Fruit fly (Drosophila melanogaster): ENCODE data around the gene CG18476.

Gene CG18476

dm6 chr3R:11648356-11649355, 29.3 kb downstream of the CG18476 start (continued):
- TF ChIP-seq crc (GFP tag; optimal IDR thresholded peaks at IDR 0.05) = no peak
- TF ChIP-seq kni (GFP tag; optimal IDR thresholded peaks at IDR 0.05) = no peak
- no peak; the same call in 1 of the 2 replicates for TF ChIP-seq Bgb (GFP tag; IDR thresholded peaks at IDR 0.05; ENCODE audit: partially characterized antibody)
- TF ChIP-seq CG11456 (GFP tag; IDR thresholded peaks at IDR 0.05) = no peak
- TF ChIP-seq Chrac-16 (GFP tag; optimal IDR thresholded peaks at IDR 0.05) = no peak
- TF ChIP-seq CG17802 (tag; optimal IDR thresholded peaks at IDR 0.05) = no peak
- TF ChIP-seq abd-A (tag; optimal IDR thresholded peaks at IDR 0.05) = peak; percentile 67
- TF ChIP-seq scrt (GFP tag; optimal IDR thresholded peaks at IDR 0.05) = no peak
- peak; percentile 67 for TF ChIP-seq BtbVII (GFP tag; optimal IDR thresholded peaks at IDR 0.05)
- peak; percentile 21 for TF ChIP-seq Hmr (GFP tag; optimal IDR thresholded peaks at IDR 0.05)
- peak; percentile 81 for TF ChIP-seq cg (GFP tag; optimal IDR thresholded peaks at IDR 0.05)
- no peak for TF ChIP-seq shn (GFP tag; optimal IDR thresholded peaks at IDR 0.05)
- TF ChIP-seq chinmo (GFP tag; IDR thresholded peaks at IDR 0.05; ENCODE audit: partially characterized antibody) = peak; percentile 87; the same call in 3 of the 4 replicates
- peak; percentile 61 for TF ChIP-seq Deaf1 (tag; optimal IDR thresholded peaks at IDR 0.05)
- TF ChIP-seq Taf1 (GFP tag; IDR thresholded peaks at IDR 0.05) = no peak
- no peak for TF ChIP-seq CG2202 (tag; optimal IDR thresholded peaks at IDR 0.05)
- TF ChIP-seq trem (tag; optimal IDR thresholded peaks at IDR 0.05) = no peak
- TF ChIP-seq Mes4 (GFP tag; optimal IDR thresholded peaks at IDR 0.05) = no peak
- peak; percentile 13 for TF ChIP-seq sens (GFP tag)
- TF ChIP-seq CkIIα-i1 (GFP tag; IDR thresholded peaks at IDR 0.05) = no peak
- TF ChIP-seq dmrt99B (tag; optimal IDR thresholded peaks at IDR 0.05) = no peak
- TF ChIP-seq CG5180 (GFP tag; optimal IDR thresholded peaks at IDR 0.05) = peak; percentile 35
- no peak for TF ChIP-seq dmrt11E (tag; optimal IDR thresholded peaks at IDR 0.05)
- TF ChIP-seq CG14441 (GFP tag; IDR thresholded peaks at IDR 0.05) = no peak
- no peak for TF ChIP-seq fu2 (GFP tag; optimal IDR thresholded peaks at IDR 0.05)
- no peak for TF ChIP-seq CG8765 (GFP tag; IDR thresholded peaks at IDR 0.05)
- no peak for TF ChIP-seq E2f1 (GFP tag; IDR thresholded peaks at IDR 0.05)
- TF ChIP-seq amos (GFP tag; IDR thresholded peaks at IDR 0.05; ENCODE audit: partially characterized antibody) = peak; percentile 12; the same call in 1 of the 2 replicates
- no peak for TF ChIP-seq disco-r (GFP tag; optimal IDR thresholded peaks at IDR 0.05)
- no peak for TF ChIP-seq CG15696 (tag; optimal IDR thresholded peaks at IDR 0.05)
- TF ChIP-seq klu (GFP tag; IDR thresholded peaks at IDR 0.05) = 0 out of 2 replicates have a peak, but pooled peaks have one; percentile 38
- TF ChIP-seq gt (GFP tag; IDR thresholded peaks at IDR 0.05) = no peak
- TF ChIP-seq CG9609 (GFP tag; optimal IDR thresholded peaks at IDR 0.05) = no peak
- no peak for TF ChIP-seq ranshi (GFP tag; IDR thresholded peaks at IDR 0.05)
- TF ChIP-seq gsb (GFP tag; IDR thresholded peaks at IDR 0.05) = no peak
- no peak for TF ChIP-seq Hmx (GFP tag; optimal IDR thresholded peaks at IDR 0.05)
- 0 out of 2 replicates have a peak, but pooled peaks have one; percentile 37 for TF ChIP-seq chm (GFP tag; IDR thresholded peaks at IDR 0.05)
- no peak for TF ChIP-seq CG10565 (GFP tag; optimal IDR thresholded peaks at IDR 0.05)
- TF ChIP-seq CG30431 (GFP tag; optimal IDR thresholded peaks at IDR 0.05) = no peak
- no peak for TF ChIP-seq hkb (optimal IDR thresholded peaks at IDR 0.05)
- peak; percentile 20; the same call in 1 of the 2 replicates for TF ChIP-seq hkb (GFP tag; IDR thresholded peaks at IDR 0.05)
- no peak for TF ChIP-seq maf-S (GFP tag; optimal IDR thresholded peaks at IDR 0.05)
- TF ChIP-seq CG4617 (GFP tag; optimal IDR thresholded peaks at IDR 0.05; ENCODE audit: borderline replicate concordance) = no peak
- peak; percentile 25 for TF ChIP-seq CrebB (tag; optimal IDR thresholded peaks at IDR 0.05)
- peak; percentile 14; the same call in 1 of the 3 replicates for TF ChIP-seq CG34224 (GFP tag; IDR thresholded peaks at IDR 0.05; ENCODE audit: partially characterized antibody)
- TF ChIP-seq sima (GFP tag; optimal IDR thresholded peaks at IDR 0.05) = no peak
- TF ChIP-seq CG17361 (GFP tag; IDR thresholded peaks at IDR 0.05) = no peak
- peak; percentile 84 for TF ChIP-seq CG12769 (tag; optimal IDR thresholded peaks at IDR 0.05)
- no peak for TF ChIP-seq sim (GFP tag; IDR thresholded peaks at IDR 0.05)
